Worm (Caenorhabditis elegans): ENCODE results near the gene gbh-2.

Gene gbh-2

DNA sequence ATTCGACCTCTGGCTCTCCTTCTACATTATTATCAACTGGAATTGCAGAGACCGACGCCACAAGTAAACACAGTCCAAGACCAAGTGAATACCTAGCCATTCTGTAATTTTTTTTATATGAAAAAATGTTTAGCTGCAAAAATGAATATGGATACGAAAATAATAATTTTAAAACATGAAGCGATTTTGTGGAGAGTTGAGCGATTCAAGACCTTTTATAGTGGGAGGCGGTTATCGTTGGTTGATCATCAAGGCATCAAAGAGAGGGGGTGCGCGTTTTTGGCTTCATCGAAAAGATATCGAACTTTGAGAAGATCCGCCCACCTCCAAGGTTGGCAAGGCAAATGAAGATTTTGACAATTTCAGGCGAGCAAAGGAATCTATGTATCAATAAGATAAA is 38.9 kb upstream of the gbh-2 start, which contains the start of gene cut-3:
Gene cut-3, minus strand, starts transcription at position 101 of the 400 bp plus-strand sequence.
- no peak for TF ChIP-seq ztf-11 (tag; optimal IDR thresholded peaks at IDR 0.05)
- TF ChIP-seq elt-3 (tag; optimal IDR thresholded peaks at IDR 0.05): no peak
- no peak for TF ChIP-seq ceh-83 (GFP tag; optimal IDR thresholded peaks at IDR 0.05)
- TF ChIP-seq ham-2 (GFP tag; optimal IDR thresholded peaks at IDR 0.05): no peak
- TF ChIP-seq nhr-28 (tag; optimal IDR thresholded peaks at IDR 0.05): no peak
- TF ChIP-seq lin-13 (tag; optimal IDR thresholded peaks at IDR 0.05): no peak
- TF ChIP-seq flh-1 (GFP tag; optimal IDR thresholded peaks at IDR 0.05): no peak
- TF ChIP-seq cnd-1 (tag; optimal IDR thresholded peaks at IDR 0.05): no peak
- TF ChIP-seq tbx-8 (GFP tag; optimal IDR thresholded peaks at IDR 0.05): no peak
- no peak for TF ChIP-seq blmp-1 (tag; optimal IDR thresholded peaks at IDR 0.05)
- TF ChIP-seq elt-1 (tag; optimal IDR thresholded peaks at IDR 0.05; ENCODE audit: borderline replicate concordance, insufficient read depth): no peak
- TF ChIP-seq unc-62 (GFP tag; optimal IDR thresholded peaks at IDR 0.05): no peak
- no peak for TF ChIP-seq mep-1 (tag; optimal IDR thresholded peaks at IDR 0.05)
- no peak for TF ChIP-seq ceh-39 (tag; optimal IDR thresholded peaks at IDR 0.05)
- TF ChIP-seq mls-2 (tag; optimal IDR thresholded peaks at IDR 0.05): no peak
- TF ChIP-seq ces-1 (GFP tag; optimal IDR thresholded peaks at IDR 0.05): no peak
- no peak for TF ChIP-seq lin-32 (GFP tag; optimal IDR thresholded peaks at IDR 0.05)
- TF ChIP-seq M03D4.4 (tag; optimal IDR thresholded peaks at IDR 0.05): no peak
- TF ChIP-seq nhr-2 (tag; optimal IDR thresholded peaks at IDR 0.05): no peak

DNA sequence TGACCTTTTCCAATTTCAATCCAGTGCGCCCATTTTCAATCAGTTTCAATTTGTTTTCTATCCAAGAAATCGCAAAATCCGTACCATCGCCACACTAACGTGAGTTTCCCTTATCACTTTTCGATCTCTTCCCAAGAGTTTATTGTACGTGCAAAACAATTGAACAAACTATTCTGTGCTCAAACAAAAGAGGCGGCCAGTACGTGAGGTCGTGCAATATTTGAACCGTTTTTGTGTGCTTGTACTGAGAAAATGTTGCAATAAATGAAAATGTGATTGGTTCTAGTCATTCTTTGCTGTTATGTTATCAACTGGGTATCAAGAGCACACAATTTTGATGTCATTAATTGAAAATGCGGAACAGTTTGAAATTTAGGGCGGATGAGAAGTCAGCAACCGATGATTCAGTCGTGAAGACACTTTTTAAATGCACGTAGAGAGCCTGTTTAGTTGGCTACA is 36.0 kb upstream of the gbh-2 start, which contains the start of gene F22B5.4:
Gene F22B5.4, plus strand, starts transcription at position 51 of the 459 bp plus-strand sequence.
- no peak for TF ChIP-seq mep-1 (tag; optimal IDR thresholded peaks at IDR 0.05)
- TF ChIP-seq unc-62 (GFP tag; optimal IDR thresholded peaks at IDR 0.05): no peak
- TF ChIP-seq nhr-76 (tag; optimal IDR thresholded peaks at IDR 0.05): no peak
- no peak for TF ChIP-seq flh-1 (GFP tag; optimal IDR thresholded peaks at IDR 0.05)
- TF ChIP-seq unc-120 (tag; optimal IDR thresholded peaks at IDR 0.05; ENCODE audit: poor library complexity, severe bottlenecking): no peak
- TF ChIP-seq ceh-39 (tag; optimal IDR thresholded peaks at IDR 0.05): no peak
- TF ChIP-seq ces-1 (GFP tag; optimal IDR thresholded peaks at IDR 0.05): no peak
- no peak for TF ChIP-seq mls-2 (tag; optimal IDR thresholded peaks at IDR 0.05)
- no peak for TF ChIP-seq nhr-2 (tag; optimal IDR thresholded peaks at IDR 0.05)
- no peak for TF ChIP-seq mab-5 (tag; optimal IDR thresholded peaks at IDR 0.05)
- no peak for TF ChIP-seq nhr-28 (tag; optimal IDR thresholded peaks at IDR 0.05)
- TF ChIP-seq bed-3 (GFP tag; optimal IDR thresholded peaks at IDR 0.05): no peak
- TF ChIP-seq snpc-4 (tag; optimal IDR thresholded peaks at IDR 0.05): no peak
- no peak for TF ChIP-seq ztf-11 (tag; optimal IDR thresholded peaks at IDR 0.05)
- no peak for TF ChIP-seq unc-39 (tag; optimal IDR thresholded peaks at IDR 0.05)

DNA sequence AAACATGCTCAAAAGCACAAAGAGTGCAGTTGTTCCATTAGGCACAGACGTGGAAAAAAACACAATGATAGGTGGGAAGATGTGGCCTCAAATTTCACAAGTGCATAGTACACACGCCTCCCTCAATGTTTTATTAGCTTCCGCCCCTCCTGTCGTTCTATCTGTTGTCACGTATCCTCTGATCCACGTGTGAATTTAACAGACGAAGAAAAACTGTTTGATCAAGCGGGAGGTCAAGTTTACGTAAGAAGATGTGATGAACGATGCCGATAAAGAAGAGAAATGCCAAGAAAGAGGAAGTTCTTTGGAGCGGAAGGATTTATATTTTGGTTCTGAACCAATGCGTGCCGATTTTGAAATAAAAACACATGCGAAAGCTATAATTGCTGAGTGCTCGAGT is 34.9 kb upstream of the gbh-2 start:
- TF ChIP-seq mls-2 (tag; optimal IDR thresholded peaks at IDR 0.05) (no peak), ceh-83 (GFP tag; optimal IDR thresholded peaks at IDR 0.05) (no peak), zip-8 (tag; optimal IDR thresholded peaks at IDR 0.05) (no peak), nhr-76 (tag; optimal IDR thresholded peaks at IDR 0.05) (no peak), lin-13 (tag; optimal IDR thresholded peaks at IDR 0.05) (no peak), mep-1 (tag; optimal IDR thresholded peaks at IDR 0.05) (no peak)

DNA sequence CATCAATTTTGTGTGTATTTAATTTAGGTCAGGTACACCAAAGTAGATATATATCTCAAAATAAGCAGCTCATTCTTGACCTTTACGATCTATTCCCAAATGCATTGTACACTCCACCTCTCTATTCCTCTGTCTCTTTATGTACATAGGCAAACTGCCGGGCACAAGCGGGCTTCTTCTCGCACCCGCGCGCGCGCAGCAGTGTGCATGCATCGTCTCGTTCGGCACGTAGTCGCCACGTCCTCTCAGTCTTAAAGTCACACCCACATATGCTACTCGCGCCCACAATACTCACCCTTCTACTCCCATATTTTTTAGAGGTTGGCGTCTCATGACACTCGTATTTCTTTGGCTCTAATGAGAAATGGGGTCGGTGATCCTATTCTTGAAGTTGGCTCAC is 34.3 kb upstream of the gbh-2 start:
- no peak for TF ChIP-seq mep-1 (tag; optimal IDR thresholded peaks at IDR 0.05)
- peak; percentile 60 for TF ChIP-seq pha-4 (tag; optimal IDR thresholded peaks at IDR 0.05)

ce11 chrII:8454513-8454912 is 31.2 kb upstream of the gbh-2 start, which contains the start of gene F22B5.5:
Gene F22B5.5, minus strand, starts transcription at chrII:8454613.
- TF ChIP-seq ceh-83 (GFP tag; optimal IDR thresholded peaks at IDR 0.05) (no peak), ceh-43 (GFP tag; optimal IDR thresholded peaks at IDR 0.05) (no peak), ztf-11 (tag; optimal IDR thresholded peaks at IDR 0.05) (no peak), lin-32 (GFP tag; optimal IDR thresholded peaks at IDR 0.05) (no peak)

DNA sequence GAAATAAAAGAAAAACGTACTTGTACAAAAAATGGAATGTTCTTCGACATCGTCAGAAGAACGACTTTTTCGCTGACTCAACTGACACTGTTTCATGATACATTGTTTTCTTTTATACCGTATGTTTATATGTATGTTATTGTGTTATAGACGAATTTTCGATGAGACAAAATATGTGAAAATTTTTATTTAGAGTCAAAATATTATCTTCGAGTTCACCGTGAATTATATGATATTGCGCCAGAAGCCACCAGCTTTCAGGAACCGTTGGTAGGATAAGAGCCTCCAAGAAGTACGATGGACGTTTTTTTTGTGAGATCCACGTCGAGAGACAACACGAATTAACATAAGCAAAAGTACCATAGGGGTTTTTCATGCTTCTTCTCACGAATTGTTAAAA is 29.6 kb upstream of the gbh-2 start, which contains the start of gene F22B5.6:
Gene F22B5.6, minus strand, starts transcription at position 101 of the 400 bp plus-strand sequence.
- TF ChIP-seq ceh-43 (GFP tag; optimal IDR thresholded peaks at IDR 0.05) (no peak), mab-5 (tag; optimal IDR thresholded peaks at IDR 0.05) (no peak), nhr-2 (tag; optimal IDR thresholded peaks at IDR 0.05) (no peak), ceh-39 (tag; optimal IDR thresholded peaks at IDR 0.05) (no peak), flh-1 (GFP tag; optimal IDR thresholded peaks at IDR 0.05) (no peak), lin-32 (GFP tag; optimal IDR thresholded peaks at IDR 0.05) (no peak), sem-2 (GFP tag; optimal IDR thresholded peaks at IDR 0.05) (no peak), nhr-12 (tag; optimal IDR thresholded peaks at IDR 0.05) (no peak), ztf-11 (tag; optimal IDR thresholded peaks at IDR 0.05) (no peak), ham-2 (GFP tag; optimal IDR thresholded peaks at IDR 0.05) (no peak), zip-8 (tag; optimal IDR thresholded peaks at IDR 0.05) (no peak), unc-62 (GFP tag; optimal IDR thresholded peaks at IDR 0.05) (no peak), M03D4.4 (tag; optimal IDR thresholded peaks at IDR 0.05) (no peak), sptf-1 (tag; optimal IDR thresholded peaks at IDR 0.05) (no peak), cnd-1 (tag; optimal IDR thresholded peaks at IDR 0.05) (no peak)
